Worm (Caenorhabditis elegans): ENCODE results near the gene C04A11.2.

Gene C04A11.2

ce11 chrX:13668728-13669127 is at the start of gene C04A11.2:
C04A11.2 (minus strand) TSS chrX:13668828.
- TF ChIP-seq gmeb-2 (tag; optimal IDR thresholded peaks at IDR 0.05): no peak
- TF ChIP-seq fkh-6 (tag; optimal IDR thresholded peaks at IDR 0.05): no peak
- peak; percentile 21 for TF ChIP-seq ceh-31 (tag; optimal IDR thresholded peaks at IDR 0.05)
- no peak for TF ChIP-seq ceh-48 (tag; optimal IDR thresholded peaks at IDR 0.05)
- no peak for TF ChIP-seq sdc-2 (tag; optimal IDR thresholded peaks at IDR 0.05)
- TF ChIP-seq C38D4.7 (GFP tag; optimal IDR thresholded peaks at IDR 0.05): no peak
- TF ChIP-seq pax-1 (tag; optimal IDR thresholded peaks at IDR 0.05): no peak
- TF ChIP-seq elt-2 (tag; optimal IDR thresholded peaks at IDR 0.05): no peak

ce11 chrX:13717053-13717671 is 48.5 kb upstream of the C04A11.2 start, which contains the start of gene shc-3:
shc-3 (plus strand) TSS chrX:13717536.
- no peak for TF ChIP-seq hlh-30 (tag; optimal IDR thresholded peaks at IDR 0.05; ENCODE audit: insufficient read depth)
- no peak for TF ChIP-seq syd-9 (tag; optimal IDR thresholded peaks at IDR 0.05)
- TF ChIP-seq tbx-2 (tag; optimal IDR thresholded peaks at IDR 0.05): no peak
- TF ChIP-seq nfya-1 (tag; optimal IDR thresholded peaks at IDR 0.05): no peak
- no peak for TF ChIP-seq K09A11.1 (tag; optimal IDR thresholded peaks at IDR 0.05; ENCODE audit: insufficient read depth)
- no peak for TF ChIP-seq ceh-22 (tag; optimal IDR thresholded peaks at IDR 0.05)
- TF ChIP-seq npax-4 (tag; optimal IDR thresholded peaks at IDR 0.05): no peak
- TF ChIP-seq ceh-34 (tag; optimal IDR thresholded peaks at IDR 0.05): no peak
- no peak for TF ChIP-seq pros-1 (tag; optimal IDR thresholded peaks at IDR 0.05)
- TF ChIP-seq unc-86 (tag; optimal IDR thresholded peaks at IDR 0.05): no peak
- TF ChIP-seq ceh-9 (tag; optimal IDR thresholded peaks at IDR 0.05): no peak
- TF ChIP-seq ceh-31 (tag; optimal IDR thresholded peaks at IDR 0.05): no peak
- TF ChIP-seq ceh-18 (tag; optimal IDR thresholded peaks at IDR 0.05): no peak
- TF ChIP-seq pha-2 (tag; optimal IDR thresholded peaks at IDR 0.05): no peak
- TF ChIP-seq fkh-6 (tag; optimal IDR thresholded peaks at IDR 0.05): no peak
- TF ChIP-seq C08G9.2 (tag; optimal IDR thresholded peaks at IDR 0.05): no peak
- TF ChIP-seq K02D7.2 (tag; optimal IDR thresholded peaks at IDR 0.05): no peak
- no peak for TF ChIP-seq pax-1 (tag; optimal IDR thresholded peaks at IDR 0.05)
- no peak for TF ChIP-seq pha-4 (tag; optimal IDR thresholded peaks at IDR 0.05)
- TF ChIP-seq ceh-2 (tag; optimal IDR thresholded peaks at IDR 0.05): no peak

ce11 chrX:13716313-13716712 is 47.7 kb upstream of the C04A11.2 start:
- TF ChIP-seq dve-1 (tag; optimal IDR thresholded peaks at IDR 0.05) (peak; percentile 59), fkh-6 (tag; optimal IDR thresholded peaks at IDR 0.05) (no peak), elt-2 (tag; optimal IDR thresholded peaks at IDR 0.05) (peak; percentile 41), pha-2 (tag; optimal IDR thresholded peaks at IDR 0.05) (no peak), unc-42 (tag; optimal IDR thresholded peaks at IDR 0.05) (no peak), ceh-45 (GFP tag; IDR thresholded peaks at IDR 0.05) (0 out of 2 replicates have a peak, but pooled peaks have one; percentile 16), zip-5 (tag; optimal IDR thresholded peaks at IDR 0.05) (no peak), nhr-11 (tag; optimal IDR thresholded peaks at IDR 0.05) (no peak), tbx-2 (tag; optimal IDR thresholded peaks at IDR 0.05) (no peak), hlh-8 (tag; optimal IDR thresholded peaks at IDR 0.05) (no peak), sox-4 (tag; optimal IDR thresholded peaks at IDR 0.05) (peak; percentile 26), sdc-2 (tag; optimal IDR thresholded peaks at IDR 0.05) (peak; percentile 71), pat-9 (tag; optimal IDR thresholded peaks at IDR 0.05) (no peak), pha-4 (tag; optimal IDR thresholded peaks at IDR 0.05) (no peak), npax-4 (tag; optimal IDR thresholded peaks at IDR 0.05) (no peak), ceh-18 (tag; optimal IDR thresholded peaks at IDR 0.05) (no peak), ceh-22 (tag; optimal IDR thresholded peaks at IDR 0.05) (no peak), Y22D7AL.16 (tag; optimal IDR thresholded peaks at IDR 0.05) (no peak), ttx-3 (tag; optimal IDR thresholded peaks at IDR 0.05) (no peak), rnt-1 (tag; optimal IDR thresholded peaks at IDR 0.05) (peak; percentile 11)

ce11 chrX:13714710-13715109 is 46.1 kb upstream of the C04A11.2 start:
- TF ChIP-seq ceh-6 (GFP tag; optimal IDR thresholded peaks at IDR 0.05) (no peak), pros-1 (tag; optimal IDR thresholded peaks at IDR 0.05) (no peak)
